Worm (Caenorhabditis elegans) whole organism, young adult: Measurements from ENCODE around the gene inx-18.

Source experiments
- Y95B8A.8 ChIP-seq: fragments of 200-800 bp; sonication (Bioruptor generic); IDR thresholded peaks from 2 replicates; pipeline ENCODE4 v1.3.6; 2022; ENCODE audit warnings: missing genetic modification reagents, missing genetic modification characterization, missing compliant biosample characterization
- egrh-3 ChIP-seq: fragments of 200-800 bp; sonication (Bioruptor generic); IDR thresholded peaks from 2 replicates; pipeline ENCODE4 v1.3.6; 2022; ENCODE audit warnings: missing genetic modification reagents, missing genetic modification characterization, missing compliant biosample characterization
- fkh-3 ChIP-seq: sonication (generic microtip); optimal IDR thresholded peaks from 2 replicates; lab custom pipeline; 2016; ENCODE audit warnings: mild to moderate bottlenecking, missing genetic modification characterization, missing compliant biosample characterization
- pha-4 ChIP-seq: fragments of 150-350 bp; sonication (generic microtip); optimal IDR thresholded peaks from 2 replicates; lab custom pipeline; 2014; ENCODE audit warnings: missing biosample characterization, missing genetic modification reagents, missing genetic modification characterization
- repo-1 ChIP-seq: sonication (generic microtip); optimal IDR thresholded peaks from 2 replicates; lab custom pipeline; 2017; ENCODE audit warnings: mild to moderate bottlenecking, missing genetic modification characterization, missing compliant biosample characterization
- zim-3 ChIP-seq: sonication (generic microtip); optimal IDR thresholded peaks from 2 replicates; lab custom pipeline; 2017; ENCODE audit warnings: mild to moderate bottlenecking, missing genetic modification characterization, moderate library complexity, missing compliant biosample characterization

- TF ChIP-seq Y95B8A.8 (GFP tag; lab: Robert Waterston, UW), result no peak
- no peak for TF ChIP-seq zim-3 (tag; lab: Kevin White, UChicago)
- TF ChIP-seq pha-4 (tag; lab: Kevin White, UChicago), result no peak
- TF ChIP-seq egrh-3 (GFP tag; lab: Robert Waterston, UW), result no peak
- TF ChIP-seq repo-1 (tag; lab: Kevin White, UChicago), result no peak
- TF ChIP-seq fkh-3 (tag; lab: Kevin White, UChicago), result no peak
Measured at ce11 chrIV:601595-601994, 4.6 kb upstream of the inx-18 start, which contains the start of gene srt-59.
